Fruit fly (Drosophila melanogaster): ENCODE measurements around the gene CG32284.

Gene CG32284

dm6 chr3L:3143383-3143962 is 43.0 kb upstream of the CG32284 start, which contains the start of the genes CG11537 and Alg2 (continued):
- peak; percentile 13 for TF ChIP-seq CG10979 (tag; optimal IDR thresholded peaks at IDR 0.05)
- TF ChIP-seq MTF-1 (GFP tag; optimal IDR thresholded peaks at IDR 0.05; ENCODE audit: borderline replicate concordance) = no peak
- TF ChIP-seq dm (GFP tag; optimal IDR thresholded peaks at IDR 0.05) = peak; percentile 12
- TF ChIP-seq CG6254 (GFP tag; optimal IDR thresholded peaks at IDR 0.05) = no peak
- TF ChIP-seq vfl (GFP tag; optimal IDR thresholded peaks at IDR 0.05) = no peak
- TF ChIP-seq CG11247 (GFP tag; IDR thresholded peaks at IDR 0.05) = peak; percentile 36; the same call in 1 of the 2 replicates
- no peak for TF ChIP-seq CG12769 (tag; optimal IDR thresholded peaks at IDR 0.05)
- TF ChIP-seq CG15269 (tag; optimal IDR thresholded peaks at IDR 0.05) = peak; percentile 26
- peak; percentile 33 for TF ChIP-seq Nf-YB (GFP tag; optimal IDR thresholded peaks at IDR 0.05)
- no peak for TF ChIP-seq gcm2 (GFP tag; optimal IDR thresholded peaks at IDR 0.05)
- TF ChIP-seq CG15601 (tag; optimal IDR thresholded peaks at IDR 0.05) = peak; percentile 32
- TF ChIP-seq CG12219 (GFP tag; optimal IDR thresholded peaks at IDR 0.05) = no peak
- peak; percentile 52 for TF ChIP-seq CG32532 (GFP tag; IDR thresholded peaks at IDR 0.05)
- no peak for TF ChIP-seq Ets65A (GFP tag)
- TF ChIP-seq NC2β (GFP tag; optimal IDR thresholded peaks at IDR 0.05) = no peak
- no peak for TF ChIP-seq Oli (tag; optimal IDR thresholded peaks at IDR 0.05)
- TF ChIP-seq lbe (GFP tag; optimal IDR thresholded peaks at IDR 0.05) = no peak
- TF ChIP-seq tio (GFP tag; optimal IDR thresholded peaks at IDR 0.05) = no peak
- TF ChIP-seq fd102C (GFP tag; optimal IDR thresholded peaks at IDR 0.05) = no peak
- TF ChIP-seq Dip2 (GFP tag; IDR thresholded peaks at IDR 0.05) = no peak
- TF ChIP-seq Abd-B (GFP tag; optimal IDR thresholded peaks at IDR 0.05) = no peak
- no peak for TF ChIP-seq Sox100B (GFP tag; optimal IDR thresholded peaks at IDR 0.05)
- TF ChIP-seq CG11504 (tag; optimal IDR thresholded peaks at IDR 0.05) = peak; percentile 70
- TF ChIP-seq NfI (GFP tag; optimal IDR thresholded peaks at IDR 0.05) = peak; percentile 4
- no peak for TF ChIP-seq trh (GFP tag; optimal IDR thresholded peaks at IDR 0.05)
- no peak for TF ChIP-seq CG8944 (GFP tag; optimal IDR thresholded peaks at IDR 0.05)
- TF ChIP-seq CG14710 (tag; optimal IDR thresholded peaks at IDR 0.05) = peak; percentile 56
- peak; percentile 24 for TF ChIP-seq CG13424 (tag; optimal IDR thresholded peaks at IDR 0.05)
- TF ChIP-seq Hmx (GFP tag; optimal IDR thresholded peaks at IDR 0.05) = no peak
- no peak for TF ChIP-seq Hand (GFP tag; optimal IDR thresholded peaks at IDR 0.05)
- no peak for TF ChIP-seq Ptx1 (GFP tag; IDR thresholded peaks at IDR 0.05)
- TF ChIP-seq Opbp (GFP tag; IDR thresholded peaks at IDR 0.05; ENCODE audit: partially characterized antibody) = no peak
- no peak for TF ChIP-seq CG11696 (GFP tag; IDR thresholded peaks at IDR 0.05)
- peak; percentile 66 for TF ChIP-seq CG9797 (GFP tag; optimal IDR thresholded peaks at IDR 0.05)
- TF ChIP-seq tin (GFP tag; optimal IDR thresholded peaks at IDR 0.05) = peak; percentile 42
- no peak for TF ChIP-seq HLH54F (GFP tag; optimal IDR thresholded peaks at IDR 0.05)
- TF ChIP-seq CG12942 (GFP tag; optimal IDR thresholded peaks at IDR 0.05) = no peak
- peak; percentile 61 for TF ChIP-seq CG9932 (GFP tag; IDR thresholded peaks at IDR 0.05)
- peak; percentile 34 for TF ChIP-seq Fer3 (tag; optimal IDR thresholded peaks at IDR 0.05)
- TF ChIP-seq CG11093 (GFP tag; IDR thresholded peaks at IDR 0.05) = no peak
- no peak for TF ChIP-seq sc (optimal IDR thresholded peaks at IDR 0.05)
- no peak for TF ChIP-seq sc (GFP tag; optimal IDR thresholded peaks at IDR 0.05)
- TF ChIP-seq Hr3 (GFP tag; optimal IDR thresholded peaks at IDR 0.05) = no peak
- no peak for TF ChIP-seq Hey (tag; optimal IDR thresholded peaks at IDR 0.05)
- TF ChIP-seq Hr51 (GFP tag; optimal IDR thresholded peaks at IDR 0.05) = peak in 1 of 2 experiments; percentile 14
- TF ChIP-seq ems (GFP tag; optimal IDR thresholded peaks at IDR 0.05) = no peak
- no peak for TF ChIP-seq CTCF (GFP tag; optimal IDR thresholded peaks at IDR 0.05)
- peak in 1 of 2 experiments; percentile 80 for TF ChIP-seq crp (GFP tag; optimal IDR thresholded peaks at IDR 0.05)
- no peak for TF ChIP-seq CG5245 (GFP tag; optimal IDR thresholded peaks at IDR 0.05)
- peak; percentile 42 for TF ChIP-seq pzg (GFP tag; optimal IDR thresholded peaks at IDR 0.05)
- TF ChIP-seq CG17612 (GFP tag; IDR thresholded peaks at IDR 0.05) = no peak

All from whole organism, embryonic.